Fruit fly (Drosophila melanogaster): ENCODE results near the gene Lcp65Af.

Lcp65Af gene

dm6 chr3L:6103658-6104057, 32.9 kb downstream of the Lcp65Af start:
- TF ChIP-seq OdsH (GFP tag; optimal IDR thresholded peaks at IDR 0.05): no peak
- TF ChIP-seq fru (GFP tag; optimal IDR thresholded peaks at IDR 0.05): no peak
- no peak for TF ChIP-seq woc (GFP tag; optimal IDR thresholded peaks at IDR 0.05)
- TF ChIP-seq br (GFP tag; optimal IDR thresholded peaks at IDR 0.05): no peak
- no peak for TF ChIP-seq Mio (GFP tag; optimal IDR thresholded peaks at IDR 0.05)
- TF ChIP-seq jim (GFP tag; optimal IDR thresholded peaks at IDR 0.05): no peak
- no peak for TF ChIP-seq sv (GFP tag; optimal IDR thresholded peaks at IDR 0.05)
- no peak for TF ChIP-seq CG32264 (GFP tag; optimal IDR thresholded peaks at IDR 0.05)
- no peak for TF ChIP-seq Jra (GFP tag; optimal IDR thresholded peaks at IDR 0.05)
- no peak for TF ChIP-seq dmrt93B (GFP tag; optimal IDR thresholded peaks at IDR 0.05)
- no peak for TF ChIP-seq sage (GFP tag; optimal IDR thresholded peaks at IDR 0.05)
- no peak for TF ChIP-seq Hr78 (GFP tag; optimal IDR thresholded peaks at IDR 0.05)
- TF ChIP-seq CG9705 (GFP tag; optimal IDR thresholded peaks at IDR 0.05): no peak
- no peak for TF ChIP-seq CrebA (GFP tag; optimal IDR thresholded peaks at IDR 0.05; ENCODE audit: borderline replicate concordance)
- no peak for TF ChIP-seq brk (GFP tag; optimal IDR thresholded peaks at IDR 0.05)
- TF ChIP-seq dsf (GFP tag; optimal IDR thresholded peaks at IDR 0.05; ENCODE audit: borderline replicate concordance): no peak
- TF ChIP-seq Dfd (GFP tag; optimal IDR thresholded peaks at IDR 0.05): no peak
- no peak for TF ChIP-seq Sp1 (GFP tag; optimal IDR thresholded peaks at IDR 0.05)

- TF ChIP-seq lola (GFP tag; optimal IDR thresholded peaks at IDR 0.05) (no peak), Hr83 (GFP tag; optimal IDR thresholded peaks at IDR 0.05; ENCODE audit: poor library complexity, severe bottlenecking) (no peak)
These were observed 39.3 kb downstream of the Lcp65Af start, which contains the start of gene Ets65A for dm6 chr3L:6097270-6097669. Gene Ets65A (plus strand): TSS chr3L:6097617.

- TF ChIP-seq psq (GFP tag; optimal IDR thresholded peaks at IDR 0.05) (peak; percentile 89), fru (GFP tag; optimal IDR thresholded peaks at IDR 0.05) (peak; percentile 81), br (GFP tag; optimal IDR thresholded peaks at IDR 0.05) (peak; percentile 59), dmrt93B (GFP tag; optimal IDR thresholded peaks at IDR 0.05) (peak; percentile 91), tai (GFP tag; optimal IDR thresholded peaks at IDR 0.05) (peak; percentile 90), lola (GFP tag; optimal IDR thresholded peaks at IDR 0.05) (no peak), CrebA (GFP tag; optimal IDR thresholded peaks at IDR 0.05; ENCODE audit: borderline replicate concordance) (peak; percentile 7), jim (GFP tag; optimal IDR thresholded peaks at IDR 0.05) (no peak), sage (GFP tag; optimal IDR thresholded peaks at IDR 0.05) (peak; percentile 52), dsf (GFP tag; optimal IDR thresholded peaks at IDR 0.05; ENCODE audit: borderline replicate concordance) (peak; percentile 57), OdsH (GFP tag; optimal IDR thresholded peaks at IDR 0.05) (peak; percentile 89), CG9705 (GFP tag; optimal IDR thresholded peaks at IDR 0.05) (peak; percentile 88), usp (GFP tag; optimal IDR thresholded peaks at IDR 0.05) (no peak), CG32264 (GFP tag; optimal IDR thresholded peaks at IDR 0.05) (peak; percentile 19), Hr78 (GFP tag; optimal IDR thresholded peaks at IDR 0.05) (no peak), brk (GFP tag; optimal IDR thresholded peaks at IDR 0.05) (peak; percentile 90), Hr83 (GFP tag; optimal IDR thresholded peaks at IDR 0.05; ENCODE audit: poor library complexity, severe bottlenecking) (peak; percentile 72), Abd-B (GFP tag; optimal IDR thresholded peaks at IDR 0.05) (no peak), N (GFP tag; optimal IDR thresholded peaks at IDR 0.05) (no peak), h (GFP tag; optimal IDR thresholded peaks at IDR 0.05) (peak; percentile 89), Mio (GFP tag; optimal IDR thresholded peaks at IDR 0.05) (no peak), Sp1 (GFP tag; optimal IDR thresholded peaks at IDR 0.05) (peak; percentile 85), Dif (GFP tag; optimal IDR thresholded peaks at IDR 0.05; ENCODE audit: partially characterized antibody) (no peak), GATAd (GFP tag; optimal IDR thresholded peaks at IDR 0.05) (peak; percentile 77), foxo (GFP tag; optimal IDR thresholded peaks at IDR 0.05) (peak in 1 of 2 experiments; percentile 92), ey (GFP tag; optimal IDR thresholded peaks at IDR 0.05) (peak; percentile 85), Hnf4 (GFP tag; optimal IDR thresholded peaks at IDR 0.05) (peak; percentile 89), HLH106 (tag; optimal IDR thresholded peaks at IDR 0.05) (peak; percentile 92), woc (GFP tag; optimal IDR thresholded peaks at IDR 0.05) (peak; percentile 63), rgr (GFP tag; optimal IDR thresholded peaks at IDR 0.05) (peak; percentile 94), Jra (GFP tag; optimal IDR thresholded peaks at IDR 0.05) (peak; percentile 75), sv (GFP tag; optimal IDR thresholded peaks at IDR 0.05) (peak; percentile 92), Rel (GFP tag; optimal IDR thresholded peaks at IDR 0.05) (no peak), Rel (tag; optimal IDR thresholded peaks at IDR 0.05) (peak; percentile 50)
These were observed 41.9 kb downstream of the Lcp65Af start, which contains the start of the genes CG10467 and loj for dm6 chr3L:6094697-6095096. Gene CG10467 (minus strand): TSS chr3L:6094747. Gene loj (plus strand): TSS chr3L:6094987.

Measured in whole organism, wandering third instar larva.